Fruit fly (Drosophila melanogaster) whole organism, larva: ENCODE results near the gene CG46244.

Source experiments
- noc ChIP-seq: fragments of 200-800 bp; sonication (Bioruptor generic); optimal IDR thresholded peaks from 3 replicates; lab custom pipeline; 2019; ENCODE audit warnings: missing biosample characterization, mild to moderate bottlenecking, missing genetic modification characterization, moderate library complexity

Gene CG46244

dm6 chr2L:19579995-19580578 lies 26.3 kb upstream of the CG46244 start, which contains the start of gene Pmvk:
Pmvk (minus strand) TSS chr2L:19580351.
- no peak for TF ChIP-seq noc (tag; lab: Kevin White, UChicago)

- peak; percentile 23 for TF ChIP-seq noc (tag; lab: Kevin White, UChicago)
These were observed 24.2 kb upstream of the CG46244 start, which contains the start of gene Hakai for dm6 chr2L:19582185-19582584. Hakai (minus strand) TSS chr2L:19582474.

- TF ChIP-seq noc (tag; lab: Kevin White, UChicago), result peak; percentile 76
These were observed 22.4 kb upstream of the CG46244 start, which contains the start of the genes PCNA2 and CG10366 for dm6 chr2L:19583926-19584392. PCNA2 (minus strand) TSS chr2L:19583990. CG10366 (plus strand) TSS chr2L:19584235.

- TF ChIP-seq noc (tag; lab: Kevin White, UChicago), result peak; percentile 24
These were observed 19.7 kb upstream of the CG46244 start, which contains the start of gene Lar for dm6 chr2L:19586436-19587333. Lar (plus strand) TSS chr2L:19586623.

- TF ChIP-seq noc (tag; lab: Kevin White, UChicago), result no peak
These were observed 19.1 kb upstream of the CG46244 start for dm6 chr2L:19587334-19587659.

- TF ChIP-seq noc (tag; lab: Kevin White, UChicago), result no peak
These were observed 17.4 kb upstream of the CG46244 start for dm6 chr2L:19588924-19589323.

dm6 chr2L:19590629-19591028 lies 15.7 kb upstream of the CG46244 start:
- no peak for TF ChIP-seq noc (tag; lab: Kevin White, UChicago)

dm6 chr2L:19594102-19594501 lies 12.3 kb upstream of the CG46244 start:
- TF ChIP-seq noc (tag; lab: Kevin White, UChicago), result no peak

dm6 chr2L:19605365-19605921 lies 926 bp upstream of the CG46244 start:
- TF ChIP-seq noc (tag; lab: Kevin White, UChicago), result no peak

dm6 chr2L:19628002-19628401 lies 21.6 kb downstream of the CG46244 start:
- TF ChIP-seq noc (tag; lab: Kevin White, UChicago), result no peak

- no peak for TF ChIP-seq noc (tag; lab: Kevin White, UChicago)
These were observed 27.6 kb downstream of the CG46244 start for dm6 chr2L:19634008-19634407.

dm6 chr2L:19678347-19678746 lies 72.0 kb downstream of the CG46244 start:
- no peak for TF ChIP-seq noc (tag; lab: Kevin White, UChicago)

dm6 chr2L:19682533-19682932 lies 76.2 kb downstream of the CG46244 start:
- no peak for TF ChIP-seq noc (tag; lab: Kevin White, UChicago)

dm6 chr2L:19700868-19701267 lies 94.5 kb downstream of the CG46244 start, which contains the start of gene scw:
scw (minus strand) TSS chr2L:19700968.
- no peak for TF ChIP-seq noc (tag; lab: Kevin White, UChicago)

- no peak for TF ChIP-seq noc (tag; lab: Kevin White, UChicago)
These were observed 116.1 kb downstream of the CG46244 start for dm6 chr2L:19722517-19722916.

dm6 chr2L:19735635-19736109 lies 129.3 kb downstream of the CG46244 start, which contains the start of the genes CG10462 and Nf-YB:
CG10462 (minus strand) TSS chr2L:19735980.
Nf-YB (plus strand) TSS chr2L:19736044.
- TF ChIP-seq noc (tag; lab: Kevin White, UChicago), result no peak
